Worm (Caenorhabditis elegans): Measurements from ENCODE around the gene C17B7.12.

Gene C17B7.12

ce11 chrV:3376973-3377372 lies 23.9 kb downstream of the C17B7.12 start, which contains the start of gene srbc-2:
Gene srbc-2, minus strand, starts transcription at chrV:3377073.
- TF ChIP-seq him-1 (tag; optimal IDR thresholded peaks at IDR 0.05) (no peak), F57C9.4 (tag; optimal IDR thresholded peaks at IDR 0.05) (no peak), zim-3 (tag; optimal IDR thresholded peaks at IDR 0.05) (no peak)

- no peak for TF ChIP-seq mel-28 (tag; optimal IDR thresholded peaks at IDR 0.05; ENCODE audit: borderline replicate concordance)
- TF ChIP-seq tlf-1 (GFP tag; optimal IDR thresholded peaks at IDR 0.05), result no peak
- no peak for TF ChIP-seq efl-1 (GFP tag; optimal IDR thresholded peaks at IDR 0.05)
- no peak for TF ChIP-seq ama-1 (optimal IDR thresholded peaks at IDR 0.05)
- no peak for TF ChIP-seq ama-1 (GFP tag; optimal IDR thresholded peaks at IDR 0.05)
- TF ChIP-seq somi-1 (GFP tag; optimal IDR thresholded peaks at IDR 0.05), result no peak
- no peak for TF ChIP-seq snpc-4 (GFP tag; optimal IDR thresholded peaks at IDR 0.05)
- peak in 1 of 4 experiments; percentile 19 for TF ChIP-seq snpc-4 (tag; optimal IDR thresholded peaks at IDR 0.05)
- TF ChIP-seq gei-17 (GFP tag; optimal IDR thresholded peaks at IDR 0.05), result no peak
- no peak for TF ChIP-seq rcor-1 (GFP tag; IDR thresholded peaks at IDR 0.05)
- no peak for TF ChIP-seq sea-2 (GFP tag; IDR thresholded peaks at IDR 0.05)
- TF ChIP-seq unc-130 (GFP tag; optimal IDR thresholded peaks at IDR 0.05), result no peak
- TF ChIP-seq zfh-2 (GFP tag; conservative IDR thresholded peaks at IDR 0.05), result peak; percentile 42; the same call in 1 of the 2 replicates
- TF ChIP-seq Y67H2A.10 (GFP tag; conservative IDR thresholded peaks at IDR 0.05), result no peak
- TF ChIP-seq egl-18 (GFP tag; IDR thresholded peaks at IDR 0.05), result no peak
- no peak for TF ChIP-seq madf-8 (GFP tag; conservative IDR thresholded peaks at IDR 0.05)
- TF ChIP-seq rpc-1 (optimal IDR thresholded peaks at IDR 0.05), result no peak
- no peak for TF ChIP-seq rpc-1 (tag; optimal IDR thresholded peaks at IDR 0.05)
- no peak for TF ChIP-seq ceh-79 (tag; optimal IDR thresholded peaks at IDR 0.05)
- TF ChIP-seq mxl-1 (tag; optimal IDR thresholded peaks at IDR 0.05), result no peak
- TF ChIP-seq F55B11.4 (tag; optimal IDR thresholded peaks at IDR 0.05; ENCODE audit: borderline replicate concordance, insufficient read depth), result no peak
- TF ChIP-seq ztf-18 (tag; optimal IDR thresholded peaks at IDR 0.05), result no peak
- peak; percentile 37 for TF ChIP-seq attf-5 (GFP tag; optimal IDR thresholded peaks at IDR 0.05)
- TF ChIP-seq ztf-25 (GFP tag; IDR thresholded peaks at IDR 0.05), result no peak
- no peak for TF ChIP-seq F23B12.7 (tag; optimal IDR thresholded peaks at IDR 0.05; ENCODE audit: insufficient read depth)
- no peak for TF ChIP-seq madf-10 (tag; optimal IDR thresholded peaks at IDR 0.05)
- TF ChIP-seq ztf-6 (GFP tag; IDR thresholded peaks at IDR 0.05), result no peak
- no peak for TF ChIP-seq Y95B8A.8 (GFP tag; IDR thresholded peaks at IDR 0.05)
- peak; percentile 83 for TF ChIP-seq nhr-80 (tag; optimal IDR thresholded peaks at IDR 0.05)
- TF ChIP-seq attf-3 (GFP tag; conservative IDR thresholded peaks at IDR 0.05), result no peak
- 0 out of 2 replicates have a peak, but pooled peaks have one; percentile 12 for TF ChIP-seq Y56A3A.18 (GFP tag; IDR thresholded peaks at IDR 0.05)
- TF ChIP-seq mcd-1 (GFP tag; IDR thresholded peaks at IDR 0.05), result no peak
- no peak for TF ChIP-seq nhr-179 (tag; optimal IDR thresholded peaks at IDR 0.05)
- no peak for TF ChIP-seq lin-40 (tag; optimal IDR thresholded peaks at IDR 0.05)
- no peak for TF ChIP-seq F10E7.11 (tag; optimal IDR thresholded peaks at IDR 0.05)
- no peak for TF ChIP-seq fkh-3 (tag; optimal IDR thresholded peaks at IDR 0.05)
- no peak for TF ChIP-seq ZK185.1 (tag; optimal IDR thresholded peaks at IDR 0.05; ENCODE audit: poor library complexity, severe bottlenecking)
- TF ChIP-seq ztf-26 (tag; optimal IDR thresholded peaks at IDR 0.05), result no peak
- no peak for TF ChIP-seq madf-3 (GFP tag; IDR thresholded peaks at IDR 0.05)
- TF ChIP-seq xnd-1 (tag; optimal IDR thresholded peaks at IDR 0.05), result no peak
- TF ChIP-seq nfya-2 (GFP tag; IDR thresholded peaks at IDR 0.05), result no peak
- TF ChIP-seq hmg-1.2 (GFP tag; IDR thresholded peaks at IDR 0.05), result peak; percentile 60
- no peak for TF ChIP-seq ets-4 (GFP tag; optimal IDR thresholded peaks at IDR 0.05)
- no peak for TF ChIP-seq F57C9.4 (tag; optimal IDR thresholded peaks at IDR 0.05)
- TF ChIP-seq dox-1 (GFP tag; IDR thresholded peaks at IDR 0.05), result peak; percentile 60
- TF ChIP-seq lir-1 (GFP tag; conservative IDR thresholded peaks at IDR 0.05), result no peak
- TF ChIP-seq Y53F4B.3 (GFP tag; IDR thresholded peaks at IDR 0.05), result no peak
Observed at ce11 chrV:3388299-3388698, 35.3 kb downstream of the C17B7.12 start.

All from whole organism, young adult.